Fruit fly (Drosophila melanogaster): Measurements from ENCODE around the gene CG4360.

DNA sequence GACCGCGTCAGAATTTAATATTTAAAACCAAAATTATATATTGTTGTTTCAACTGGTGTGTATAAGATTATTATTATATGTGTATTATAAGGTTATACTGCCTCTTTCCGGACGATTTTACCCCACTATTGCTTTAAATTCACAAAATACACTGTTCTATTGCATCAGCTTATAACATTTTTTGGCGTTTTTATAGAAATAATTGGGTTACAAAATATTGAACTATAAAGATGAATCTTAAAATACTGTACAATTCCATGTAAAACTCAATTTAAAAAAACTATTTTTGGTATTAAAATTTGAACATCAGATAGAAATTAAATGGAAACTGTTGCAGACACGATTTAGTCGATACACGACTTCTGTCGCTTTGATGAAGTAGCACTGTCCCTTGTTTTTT, 45.7 kb downstream of the CG4360 start:
- no peak for TF ChIP-seq psq (GFP tag; optimal IDR thresholded peaks at IDR 0.05)
- TF ChIP-seq Abd-B (GFP tag; optimal IDR thresholded peaks at IDR 0.05) = no peak
- no peak for TF ChIP-seq pan (optimal IDR thresholded peaks at IDR 0.05)
- TF ChIP-seq foxo (GFP tag; optimal IDR thresholded peaks at IDR 0.05) = no peak
- no peak for TF ChIP-seq Hr78 (GFP tag; optimal IDR thresholded peaks at IDR 0.05)
- no peak for TF ChIP-seq HLH106 (tag; optimal IDR thresholded peaks at IDR 0.05)
- no peak for TF ChIP-seq Jra (GFP tag; optimal IDR thresholded peaks at IDR 0.05)
